Worm (Caenorhabditis elegans) whole organism, L4 larva: ENCODE results near the gene phlp-2.

Source experiments
- F44E2.7 ChIP-seq: fragments of 200-800 bp; sonication (Bioruptor generic); IDR thresholded peaks from 2 replicates; pipeline ENCODE4 v2.1.2; 2022; ENCODE audit warnings: missing genetic modification characterization, missing compliant biosample characterization
- F49E8.2 ChIP-seq: sonication (generic microtip); optimal IDR thresholded peaks from 2 replicates; lab custom pipeline; 2016; ENCODE audit warnings: missing compliant biosample characterization, mild to moderate bottlenecking, missing genetic modification characterization, borderline replicate concordance
- R02D3.7 ChIP-seq: fragments of 150-350 bp; sonication (generic microtip); optimal IDR thresholded peaks from 3 replicates; lab custom pipeline; 2014; ENCODE audit warnings: missing biosample characterization, missing genetic modification characterization
- T20F7.1 ChIP-seq: fragments of 200-800 bp; sonication (Bioruptor generic); optimal IDR thresholded peaks from 2 replicates; lab custom pipeline; 2018; ENCODE audit warnings: mild to moderate bottlenecking, missing genetic modification characterization, missing compliant biosample characterization
- T26A8.4 ChIP-seq: fragments of 200-800 bp; sonication (Bioruptor generic); IDR thresholded peaks from 2 replicates; pipeline ENCODE4 v1.3.6; 2022; ENCODE audit warnings: missing genetic modification characterization, missing compliant biosample characterization
- Y105C5A.15 ChIP-seq: fragments of 200-800 bp; sonication (Bioruptor generic); IDR thresholded peaks from 2 replicates; pipeline ENCODE4 v1.3.6; 2022; ENCODE audit warnings: missing genetic modification characterization, missing compliant biosample characterization
- Y75B8A.6 ChIP-seq: fragments of 200-800 bp; sonication (Bioruptor generic); IDR thresholded peaks from 2 replicates; pipeline ENCODE4 v1.3.6; 2022; ENCODE audit warnings: missing genetic modification reagents, missing genetic modification characterization, missing compliant biosample characterization
- ZK337.2 ChIP-seq: fragments of 200-800 bp; sonication (Bioruptor generic); IDR thresholded peaks from 2 replicates; pipeline ENCODE4 v1.3.6; 2022; ENCODE audit warnings: missing genetic modification reagents, missing genetic modification characterization, missing compliant biosample characterization
- attf-4 ChIP-seq: sonication (generic microtip); optimal IDR thresholded peaks from 3 replicates; lab custom pipeline; 2017; ENCODE audit warnings: missing biosample characterization, missing genetic modification characterization
- ceh-44 ChIP-seq: fragments of 200-800 bp; sonication (Bioruptor generic); IDR thresholded peaks from 2 replicates; pipeline ENCODE4 v1.3.6; 2022; ENCODE audit warnings: missing genetic modification reagents, missing genetic modification characterization, missing compliant biosample characterization
- ctbp-1 ChIP-seq: fragments of 200-800 bp; sonication (Bioruptor generic); IDR thresholded peaks from 2 replicates; pipeline ENCODE4 v1.3.6; 2022; ENCODE audit warnings: missing genetic modification reagents, missing genetic modification characterization, missing compliant biosample characterization
- daf-19 ChIP-seq: fragments of 200-800 bp; sonication (Bioruptor generic); conservative IDR thresholded peaks from 2 replicates; pipeline ENCODE4 v1.3.6; 2022; ENCODE audit warnings: missing genetic modification characterization, missing compliant biosample characterization
- daf-8 ChIP-seq: fragments of 200-800 bp; sonication (Bioruptor generic); IDR thresholded peaks from 2 replicates; pipeline ENCODE4 v1.3.6; 2022; ENCODE audit warnings: missing genetic modification characterization, missing compliant biosample characterization
- dmd-9 ChIP-seq: fragments of 200-800 bp; sonication (Bioruptor generic); IDR thresholded peaks from 2 replicates; pipeline ENCODE4 v1.3.6; 2022; ENCODE audit warnings: missing genetic modification reagents, missing genetic modification characterization, missing compliant biosample characterization
- dpl-1 ChIP-seq: fragments of 150-350 bp; optimal IDR thresholded peaks from 2 replicates; lab custom pipeline; 2014; ENCODE audit warnings: missing biosample characterization, missing genetic modification reagents, missing genetic modification characterization
- dve-1 ChIP-seq: sonication (generic microtip); optimal IDR thresholded peaks from 2 replicates; lab custom pipeline; 2017; ENCODE audit warnings: antibody characterized with exemption, mild to moderate bottlenecking, missing genetic modification characterization, missing compliant biosample characterization; ENCODE audit not compliant: insufficient read depth
- egl-27 ChIP-seq: sonication (generic microtip); optimal IDR thresholded peaks from 3 replicates; lab custom pipeline; 2017; ENCODE audit warnings: missing biosample characterization, missing genetic modification reagents, missing genetic modification characterization
- fos-1 ChIP-seq: fragments of 150-350 bp; optimal IDR thresholded peaks from 2 replicates; lab custom pipeline; 2014; ENCODE audit warnings: missing biosample characterization, missing genetic modification characterization
- hif-1 ChIP-seq, 2 experiments: sonication (generic microtip); optimal IDR thresholded peaks; 2 replicates each; lab custom pipeline; 2016 to 2017; ENCODE audit warnings: missing compliant biosample characterization in 2 of 2, missing genetic modification characterization in 2 of 2, missing genetic modification reagents in 2 of 2, missing genotype in 2 of 2, mild to moderate bottlenecking in 1 of 2
- hlh-11 ChIP-seq: fragments of 200-800 bp; sonication (Bioruptor generic); optimal IDR thresholded peaks from 2 replicates; lab custom pipeline; 2018; ENCODE audit warnings: mild to moderate bottlenecking, missing genetic modification characterization, missing compliant biosample characterization
- lim-7 ChIP-seq: fragments of 200-800 bp; sonication (Bioruptor generic); IDR thresholded peaks from 2 replicates; pipeline ENCODE4 v1.3.6; 2022; ENCODE audit warnings: missing genetic modification characterization, missing compliant biosample characterization
- lin-1 ChIP-seq: fragments of 200-800 bp; sonication (Bioruptor generic); IDR thresholded peaks from 2 replicates; pipeline ENCODE4 v1.3.6; 2022; ENCODE audit warnings: missing genetic modification reagents, missing genetic modification characterization, missing compliant biosample characterization
- lin-13 ChIP-seq: fragments of 150-350 bp; optimal IDR thresholded peaks from 2 replicates; lab custom pipeline; 2014; ENCODE audit warnings: missing biosample characterization, missing genetic modification reagents, missing genetic modification characterization
- lin-39 ChIP-seq: fragments of 150-350 bp; optimal IDR thresholded peaks from 2 replicates; lab custom pipeline; 2014; ENCODE audit warnings: missing biosample characterization, missing genetic modification reagents, missing genetic modification characterization
- mdl-1 ChIP-seq, 2 experiments: fragments of 150-350 bp in 1 of 2; sonication (generic microtip) in 1 of 2; optimal IDR thresholded peaks; 2 replicates each; lab custom pipeline; 2014 to 2017; ENCODE audit warnings: missing biosample characterization in 2 of 2, missing genetic modification characterization in 2 of 2
- mes-2 ChIP-seq: sonication (generic microtip); optimal IDR thresholded peaks from 2 replicates; lab custom pipeline; 2016; ENCODE audit warnings: missing genotype, mild to moderate bottlenecking, missing genetic modification characterization, missing compliant biosample characterization; ENCODE audit not compliant: poor library complexity, severe bottlenecking
- mxl-3 ChIP-seq: fragments of 200-800 bp; sonication (Bioruptor generic); optimal IDR thresholded peaks from 2 replicates; lab custom pipeline; 2018; ENCODE audit warnings: mild to moderate bottlenecking, missing genetic modification characterization, missing compliant biosample characterization
- nhr-111 ChIP-seq: fragments of 200-800 bp; sonication (Bioruptor generic); optimal IDR thresholded peaks from 2 replicates; lab custom pipeline; 2018; ENCODE audit warnings: mild to moderate bottlenecking, missing genetic modification characterization, missing compliant biosample characterization
- nhr-28 ChIP-seq: fragments of 150-350 bp; optimal IDR thresholded peaks from 2 replicates; lab custom pipeline; 2014; ENCODE audit warnings: missing biosample characterization, missing genetic modification characterization
- pqm-1 ChIP-seq: sonication (generic microtip); optimal IDR thresholded peaks from 2 replicates; lab custom pipeline; 2017; ENCODE audit warnings: missing biosample characterization, missing genetic modification characterization
- skn-1 ChIP-seq: fragments of 150-350 bp; optimal IDR thresholded peaks from 2 replicates; lab custom pipeline; 2014; ENCODE audit warnings: missing biosample characterization, missing genetic modification characterization
- spr-1 ChIP-seq: sonication (generic microtip); optimal IDR thresholded peaks from 2 replicates; lab custom pipeline; 2016; ENCODE audit warnings: mild to moderate bottlenecking, missing genetic modification characterization, missing compliant biosample characterization
- spr-3 ChIP-seq: fragments of 200-800 bp; sonication (Bioruptor generic); optimal IDR thresholded peaks from 2 replicates; lab custom pipeline; 2018; ENCODE audit warnings: mild to moderate bottlenecking, missing genetic modification characterization, missing compliant biosample characterization
- tra-1 ChIP-seq: fragments of 200-800 bp; sonication (Bioruptor generic); IDR thresholded peaks from 2 replicates; pipeline ENCODE4 v1.3.6; 2022; ENCODE audit warnings: missing genetic modification reagents, missing genetic modification characterization, missing compliant biosample characterization
- unc-39 ChIP-seq: sonication (generic microtip); optimal IDR thresholded peaks from 2 replicates; lab custom pipeline; 2017; ENCODE audit warnings: missing biosample characterization, missing genetic modification characterization
- unc-62 ChIP-seq, 3 experiments: fragments of 150-350 bp in 1 of 3; sonication (generic microtip); optimal IDR thresholded peaks in 2 of 3; peaks in 1 of 3; 1 replicate in 1 of 3; 2 replicates in 2 of 3; lab custom pipeline; 2014 to 2017; ENCODE audit warnings: missing biosample characterization in 3 of 3, missing genetic modification characterization in 3 of 3, missing genetic modification reagents in 3 of 3, missing genotype in 1 of 3
- zag-1 ChIP-seq: fragments of 150-350 bp; optimal IDR thresholded peaks from 2 replicates; lab custom pipeline; 2014; ENCODE audit warnings: missing biosample characterization, missing genetic modification characterization
- zfp-2 ChIP-seq: sonication (generic microtip); optimal IDR thresholded peaks from 2 replicates; lab custom pipeline; 2016; ENCODE audit warnings: mild to moderate bottlenecking, missing genetic modification characterization, missing compliant biosample characterization
- zip-11 ChIP-seq: fragments of 200-800 bp; sonication (Bioruptor generic); IDR thresholded peaks from 2 replicates; pipeline ENCODE4 v1.3.6; 2022; ENCODE audit warnings: missing genetic modification characterization, missing compliant biosample characterization
- zip-2 ChIP-seq: fragments of 150-350 bp; optimal IDR thresholded peaks from 2 replicates; lab custom pipeline; 2014; ENCODE audit warnings: missing biosample characterization, missing genetic modification characterization

Gene phlp-2

ce11 chrIII:4240126-4240525, 30.8 kb downstream of the phlp-2 start (continued):
- no peak for TF ChIP-seq spr-1
- no peak for TF ChIP-seq tra-1 (GFP tag; lab: Robert Waterston, UW)
- TF ChIP-seq pqm-1 (tag; lab: Kevin White, UChicago), result peak; percentile 50
- no peak for TF ChIP-seq ceh-44 (GFP tag; lab: Robert Waterston, UW)
- TF ChIP-seq spr-3, result no peak
- no peak for TF ChIP-seq lim-7 (GFP tag; lab: Robert Waterston, UW)
- no peak for TF ChIP-seq zip-2 (tag; lab: Kevin White, UChicago)
- peak; percentile 79 for TF ChIP-seq hlh-11

ce11 chrIII:4241181-4241580, 31.9 kb downstream of the phlp-2 start:
- TF ChIP-seq skn-1 (tag; lab: Kevin White, UChicago) (no peak), unc-62 (GFP tag; optimal IDR thresholded peaks at IDR 0.05 in 1 of 2; lab: Kevin White, UChicago) (peak in 1 of 2 experiments; percentile 62), unc-62 (tag; optimal IDR thresholded peaks at IDR 0.05; lab: Kevin White, UChicago) (no peak)

ce11 chrIII:4242225-4242862, 33.1 kb downstream of the phlp-2 start, which contains the start of gene F43C1.7:
F43C1.7 (minus strand) TSS chrIII:4242575.
- no peak for TF ChIP-seq Y105C5A.15 (GFP tag; lab: Robert Waterston, UW)
- no peak for TF ChIP-seq Y75B8A.6
- peak; percentile 90 for TF ChIP-seq zip-2 (tag; lab: Kevin White, UChicago)
- TF ChIP-seq dmd-9 (GFP tag; lab: Robert Waterston, UW), result no peak
- TF ChIP-seq egl-27 (tag; lab: Kevin White, UChicago), result no peak
- no peak for TF ChIP-seq hif-1 (tag; optimal IDR thresholded peaks at IDR 0.05; lab: Kevin White, UChicago)
- TF ChIP-seq unc-39 (tag; lab: Kevin White, UChicago), result peak; percentile 15
- no peak for TF ChIP-seq F49E8.2 (tag; lab: Kevin White, UChicago)
- no peak for TF ChIP-seq zip-11
- TF ChIP-seq R02D3.7 (tag; lab: Kevin White, UChicago), result no peak

ce11 chrIII:4243461-4243860, 34.2 kb downstream of the phlp-2 start, which contains the start of gene mrpl-21:
mrpl-21 (minus strand) TSS chrIII:4243561.
- TF ChIP-seq attf-4 (no peak), F44E2.7 (no peak), nhr-28 (tag; lab: Kevin White, UChicago) (no peak), mdl-1 (tag; optimal IDR thresholded peaks at IDR 0.05; lab: Kevin White, UChicago) (no peak), Y105C5A.15 (GFP tag; lab: Robert Waterston, UW) (no peak), fos-1 (tag; lab: Kevin White, UChicago) (no peak)

ce11 chrIII:4244285-4244684, 35.0 kb downstream of the phlp-2 start, which contains the start of gene zhit-2:
zhit-2 (minus strand) TSS chrIII:4244385.
- TF ChIP-seq egl-27 (tag; lab: Kevin White, UChicago), result no peak
- TF ChIP-seq lin-13 (GFP tag; lab: Kevin White, UChicago), result no peak
- TF ChIP-seq lin-1 (GFP tag; lab: Robert Waterston, UW), result no peak
- no peak for TF ChIP-seq mes-2 (tag; lab: Kevin White, UChicago)
- TF ChIP-seq T26A8.4 (GFP tag; lab: Robert Waterston, UW), result no peak
- TF ChIP-seq lin-39 (tag; lab: Kevin White, UChicago), result no peak

ce11 chrIII:4247571-4247970, 38.3 kb downstream of the phlp-2 start, which contains the start of gene Y44F5A.1:
Y44F5A.1 (minus strand) TSS chrIII:4247671.
- no peak for TF ChIP-seq unc-62 (GFP tag; optimal IDR thresholded peaks at IDR 0.05 in 1 of 2; lab: Kevin White, UChicago)
- no peak for TF ChIP-seq unc-62 (tag; optimal IDR thresholded peaks at IDR 0.05; lab: Kevin White, UChicago)
- no peak for TF ChIP-seq ctbp-1 (GFP tag; lab: Robert Waterston, UW)
- no peak for TF ChIP-seq nhr-111 (GFP tag; lab: Kevin White, UChicago)
- TF ChIP-seq ceh-44 (GFP tag; lab: Robert Waterston, UW), result no peak
- TF ChIP-seq ZK337.2 (GFP tag; lab: Robert Waterston, UW), result no peak
- TF ChIP-seq dve-1 (tag; lab: Kevin White, UChicago), result no peak
- no peak for TF ChIP-seq zag-1 (tag; lab: Kevin White, UChicago)
- TF ChIP-seq zfp-2, result no peak
- no peak for TF ChIP-seq mxl-3
- TF ChIP-seq T20F7.1 (GFP tag; lab: Kevin White, UChicago), result no peak
- TF ChIP-seq dpl-1 (GFP tag; lab: Kevin White, UChicago), result no peak
- no peak for TF ChIP-seq daf-8
- TF ChIP-seq daf-19 (GFP tag; lab: Robert Waterston, UW), result no peak
- TF ChIP-seq, all 104 proteins: peak for 0
